3 fruit fly cellular contexts compared by ENCODE assay signal in genomic region chr3L:9549690-9550303, dm6.
TF ChIP-seq lines count a peak whose summit lies in the region.

No protein-coding gene starts in this region.

TF ChIP-seq in whole organism, embryonic, 481 proteins besides CTCF, POLR2A, EP300 and RAD21 (continued from another document):
- no peak for TF ChIP-seq Mrtf (GFP tag; IDR thresholded peaks at IDR 0.05; lab: Robert Waterston, UW)
- 0 out of 4 replicates have a peak, but pooled peaks have one; percentile 30 for TF ChIP-seq chinmo (GFP tag; IDR thresholded peaks at IDR 0.05; lab: Robert Waterston, UW; ENCODE audit: partially characterized antibody)
- peak; percentile 10; the same call in 1 of the 2 replicates for TF ChIP-seq lmd (GFP tag; IDR thresholded peaks at IDR 0.05; lab: Robert Waterston, UW)
- TF ChIP-seq kni (GFP tag; optimal IDR thresholded peaks at IDR 0.05; lab: Kevin White, UChicago): peak; percentile 42
- peak; percentile 24; the same call in 1 of the 2 replicates for TF ChIP-seq Rx (GFP tag; IDR thresholded peaks at IDR 0.05; lab: Robert Waterston, UW)
- TF ChIP-seq CG2712 (tag; optimal IDR thresholded peaks at IDR 0.05; lab: Kevin White, UChicago): peak; percentile 35

TF ChIP-seq in whole organism, prepupa, 60 proteins besides CTCF, POLR2A, EP300 and RAD21 (continued from another document):
- TF ChIP-seq fd85E (GFP tag; optimal IDR thresholded peaks at IDR 0.05; lab: Kevin White, UChicago) (no peak), Eip93F (GFP tag; optimal IDR thresholded peaks at IDR 0.05; lab: Kevin White, UChicago) (peak; percentile 50), Gug (GFP tag; IDR thresholded peaks at IDR 0.05; lab: Robert Waterston, UW) (peak; percentile 79), Hr39 (GFP tag; optimal IDR thresholded peaks at IDR 0.05; lab: Kevin White, UChicago) (peak; percentile 34), CG6854 (GFP tag; optimal IDR thresholded peaks at IDR 0.05; lab: Kevin White, UChicago) (no peak), CG32006 (GFP tag; optimal IDR thresholded peaks at IDR 0.05; lab: Kevin White, UChicago) (peak; percentile 68), svp (GFP tag; lab: Kevin White, UChicago) (peak; percentile 91), CG8119 (GFP tag; IDR thresholded peaks at IDR 0.05; lab: Robert Waterston, UW) (peak; percentile 75), CG4318 (GFP tag; optimal IDR thresholded peaks at IDR 0.05; lab: Kevin White, UChicago) (no peak), CG8632 (GFP tag; optimal IDR thresholded peaks at IDR 0.05; lab: Kevin White, UChicago) (peak; percentile 19), CG1621 (tag; optimal IDR thresholded peaks at IDR 0.05; lab: Kevin White, UChicago) (peak; percentile 58), CG6808 (GFP tag; optimal IDR thresholded peaks at IDR 0.05; lab: Kevin White, UChicago) (peak; percentile 82), dsx (GFP tag; optimal IDR thresholded peaks at IDR 0.05; lab: Kevin White, UChicago; ENCODE audit: poor library complexity, severe bottlenecking) (peak; percentile 92), CG11294 (GFP tag; IDR thresholded peaks at IDR 0.05; lab: Robert Waterston, UW) (peak; percentile 42), CG10669 (GFP tag; optimal IDR thresholded peaks at IDR 0.05; lab: Kevin White, UChicago) (peak; percentile 81), Sox15 (GFP tag; optimal IDR thresholded peaks at IDR 0.05; lab: Kevin White, UChicago) (no peak), CG9139 (GFP tag; optimal IDR thresholded peaks at IDR 0.05; lab: Kevin White, UChicago) (peak; percentile 60), CG6276 (GFP tag; optimal IDR thresholded peaks at IDR 0.05; lab: Kevin White, UChicago) (peak; percentile 41), CG8319 (GFP tag; optimal IDR thresholded peaks at IDR 0.05; lab: Kevin White, UChicago) (peak; percentile 46), CG15336 (GFP tag; IDR thresholded peaks at IDR 0.05; lab: Robert Waterston, UW) (peak; percentile 63), Ets21C (GFP tag; optimal IDR thresholded peaks at IDR 0.05; lab: Kevin White, UChicago) (peak; percentile 27), CG16779 (tag; optimal IDR thresholded peaks at IDR 0.05; lab: Kevin White, UChicago) (peak; percentile 61), Ets96B (tag; optimal IDR thresholded peaks at IDR 0.05; lab: Kevin White, UChicago) (peak; percentile 79), fd59A (GFP tag; optimal IDR thresholded peaks at IDR 0.05; lab: Kevin White, UChicago) (peak; percentile 56), cyc (GFP tag; optimal IDR thresholded peaks at IDR 0.05; lab: Kevin White, UChicago) (peak; percentile 62), spab (GFP tag; optimal IDR thresholded peaks at IDR 0.05; lab: Kevin White, UChicago) (peak; percentile 73), CG6792 (GFP tag; optimal IDR thresholded peaks at IDR 0.05; lab: Kevin White, UChicago) (peak; percentile 59), ss (GFP tag; optimal IDR thresholded peaks at IDR 0.05; lab: Kevin White, UChicago) (peak; percentile 83 to 91), Sox102F (GFP tag; optimal IDR thresholded peaks at IDR 0.05; lab: Kevin White, UChicago) (no peak), lz (GFP tag; optimal IDR thresholded peaks at IDR 0.05; lab: Kevin White, UChicago) (peak; percentile 51), achi (GFP tag; optimal IDR thresholded peaks at IDR 0.05; lab: Kevin White, UChicago) (peak; percentile 55), Sox14 (GFP tag; optimal IDR thresholded peaks at IDR 0.05; lab: Kevin White, UChicago) (peak; percentile 61), dac (GFP tag; optimal IDR thresholded peaks at IDR 0.05; lab: Kevin White, UChicago) (peak; percentile 13), CG31627 (GFP tag; optimal IDR thresholded peaks at IDR 0.05; lab: Kevin White, UChicago) (peak; percentile 29), CG3032 (tag; optimal IDR thresholded peaks at IDR 0.05; lab: Kevin White, UChicago) (peak; percentile 89), Smox (GFP tag; optimal IDR thresholded peaks at IDR 0.05; lab: Kevin White, UChicago) (peak; percentile 55)

TF ChIP-seq in whole organism, wandering third instar larva, 38 proteins besides CTCF, POLR2A, EP300 and RAD21 (continued from another document):
- TF ChIP-seq CrebA (GFP tag; optimal IDR thresholded peaks at IDR 0.05; lab: Kevin White, UChicago; ENCODE audit: borderline replicate concordance) (peak; percentile 64), Dif (GFP tag; optimal IDR thresholded peaks at IDR 0.05; lab: Kevin White, UChicago; ENCODE audit: partially characterized antibody) (no peak), Hnf4 (GFP tag; optimal IDR thresholded peaks at IDR 0.05; lab: Kevin White, UChicago) (no peak), Rel (GFP tag; optimal IDR thresholded peaks at IDR 0.05; lab: Kevin White, UChicago) (peak; percentile 79), Rel (tag; optimal IDR thresholded peaks at IDR 0.05; lab: Kevin White, UChicago) (no peak), brk (GFP tag; optimal IDR thresholded peaks at IDR 0.05; lab: Kevin White, UChicago) (peak; percentile 28), dsf (GFP tag; optimal IDR thresholded peaks at IDR 0.05; lab: Kevin White, UChicago; ENCODE audit: borderline replicate concordance) (no peak)
